Worm (Caenorhabditis elegans) whole organism, young adult: ENCODE results near the gene B0513.90.

Source experiments
- B0019.2 ChIP-seq: fragments of 200-800 bp; sonication (Bioruptor generic); conservative IDR thresholded peaks from 2 replicates; pipeline ENCODE4 v1.3.6; 2022; ENCODE audit warnings: missing genetic modification reagents, missing genetic modification characterization, missing compliant biosample characterization
- B0336.3 ChIP-seq: fragments of 200-800 bp; sonication (Bioruptor generic); IDR thresholded peaks from 2 replicates; pipeline ENCODE4 v1.3.6; 2022; ENCODE audit warnings: missing genetic modification characterization, missing compliant biosample characterization
- D2030.7 ChIP-seq: fragments of 200-800 bp; sonication (Bioruptor generic); IDR thresholded peaks from 2 replicates; pipeline ENCODE4 v1.3.6; 2022; ENCODE audit warnings: missing genetic modification reagents, missing genetic modification characterization, missing compliant biosample characterization
- F22D6.2 ChIP-seq: sonication (generic microtip); optimal IDR thresholded peaks from 2 replicates; lab custom pipeline; 2016; ENCODE audit warnings: mild to moderate bottlenecking, missing genetic modification characterization, missing compliant biosample characterization
- F33H1.4 ChIP-seq: fragments of 200-800 bp; sonication (Bioruptor generic); IDR thresholded peaks from 2 replicates; pipeline ENCODE4 v1.3.6; 2022; ENCODE audit warnings: missing genetic modification reagents, missing genetic modification characterization, missing compliant biosample characterization
- F39B2.1 ChIP-seq: fragments of 200-800 bp; sonication (Bioruptor generic); IDR thresholded peaks from 2 replicates; pipeline ENCODE4 v1.3.6; 2022; ENCODE audit warnings: missing genetic modification reagents, missing genetic modification characterization, missing compliant biosample characterization
- Y53F4B.3 ChIP-seq: fragments of 200-800 bp; sonication (Bioruptor generic); IDR thresholded peaks from 2 replicates; pipeline ENCODE4 v1.3.6; 2022; ENCODE audit warnings: missing genetic modification reagents, missing genetic modification characterization, missing compliant biosample characterization
- Y56A3A.18 ChIP-seq: fragments of 200-800 bp; sonication (Bioruptor generic); IDR thresholded peaks from 2 replicates; pipeline ENCODE4 v1.3.6; 2022; ENCODE audit warnings: missing genetic modification reagents, missing genetic modification characterization, missing compliant biosample characterization
- Y79H2A.3 ChIP-seq: fragments of 200-800 bp; sonication (Bioruptor generic); conservative IDR thresholded peaks from 2 replicates; pipeline ENCODE4 v1.3.6; 2022; ENCODE audit warnings: missing genetic modification reagents, missing genetic modification characterization, missing compliant biosample characterization
- ama-1 ChIP-seq, 3 experiments: fragments of 150-350 bp in 1 of 3; sonication (generic microtip) in 2 of 3; optimal IDR thresholded peaks; 2 replicates each; lab custom pipeline; 2014 to 2018; ENCODE audit warnings: missing biosample characterization in 2 of 3, missing genetic modification characterization in 2 of 3, missing genetic modification reagents in 2 of 3
- attf-6 ChIP-seq: fragments of 200-800 bp; sonication (Bioruptor generic); IDR thresholded peaks from 2 replicates; pipeline ENCODE4 v1.3.6; 2022; ENCODE audit warnings: missing genetic modification reagents, missing genetic modification characterization, missing compliant biosample characterization
- ccch-3 ChIP-seq: fragments of 200-800 bp; sonication (Bioruptor generic); optimal IDR thresholded peaks from 2 replicates; lab custom pipeline; 2018; ENCODE audit warnings: mild to moderate bottlenecking, missing genetic modification characterization, missing compliant biosample characterization
- cebp-1 ChIP-seq, 2 experiments: fragments of 200-800 bp in 1 of 2; sonication (Bioruptor generic) in 1 of 2; sonication (generic microtip) in 1 of 2; IDR thresholded peaks in 1 of 2; optimal IDR thresholded peaks in 1 of 2; 2 replicates each; pipeline versions ENCODE4 v1.3.6 to Lab custom; 2017 to 2022; ENCODE audit warnings: missing compliant biosample characterization in 2 of 2, missing genetic modification characterization in 2 of 2, mild to moderate bottlenecking in 1 of 2, missing genetic modification reagents in 1 of 2, moderate library complexity in 1 of 2
- cebp-2 ChIP-seq: fragments of 200-800 bp; sonication (Bioruptor generic); IDR thresholded peaks from 2 replicates; pipeline ENCODE4 v1.3.6; 2022; ENCODE audit warnings: missing genetic modification characterization, missing compliant biosample characterization
- ceh-40 ChIP-seq: fragments of 200-800 bp; sonication (Bioruptor generic); IDR thresholded peaks from 2 replicates; pipeline ENCODE4 v1.3.6; 2022; ENCODE audit warnings: missing genetic modification characterization, missing compliant biosample characterization
- ekl-4 ChIP-seq: fragments of 200-800 bp; sonication (Bioruptor generic); IDR thresholded peaks from 2 replicates; pipeline ENCODE4 v1.3.6; 2022; ENCODE audit warnings: missing genetic modification reagents, missing genetic modification characterization, missing compliant biosample characterization
- ets-4 ChIP-seq: fragments of 200-800 bp; sonication (Bioruptor generic); optimal IDR thresholded peaks from 2 replicates; lab custom pipeline; 2018; ENCODE audit warnings: mild to moderate bottlenecking, missing genetic modification characterization, missing compliant biosample characterization
- gei-17 ChIP-seq: fragments of 200-800 bp; sonication (Bioruptor generic); optimal IDR thresholded peaks from 2 replicates; lab custom pipeline; 2018; ENCODE audit warnings: mild to moderate bottlenecking, missing genetic modification characterization, missing compliant biosample characterization
- hlh-12 ChIP-seq: sonication (generic microtip); optimal IDR thresholded peaks from 2 replicates; lab custom pipeline; 2016; ENCODE audit warnings: missing genetic modification characterization, missing compliant biosample characterization
- hrde-1 ChIP-seq: sonication (generic microtip); optimal IDR thresholded peaks from 2 replicates; lab custom pipeline; 2016; ENCODE audit warnings: missing genetic modification characterization, mild to moderate bottlenecking, missing compliant biosample characterization, moderate library complexity, missing genotype, missing genetic modification reagents, borderline replicate concordance
- let-607 ChIP-seq, 2 experiments: fragments of 200-800 bp in 1 of 2; sonication (Bioruptor generic) in 1 of 2; sonication (generic microtip) in 1 of 2; optimal IDR thresholded peaks; 2 replicates each; lab custom pipeline; 2016 to 2018; ENCODE audit warnings: mild to moderate bottlenecking in 2 of 2, missing compliant biosample characterization in 2 of 2, missing genetic modification characterization in 2 of 2, moderate library complexity in 2 of 2, missing genotype in 1 of 2
- lir-1 ChIP-seq: fragments of 200-800 bp; sonication (Bioruptor generic); conservative IDR thresholded peaks from 2 replicates; pipeline ENCODE4 v1.3.6; 2022; ENCODE audit warnings: missing genetic modification reagents, missing genetic modification characterization, missing compliant biosample characterization
- lsl-1 ChIP-seq: fragments of 200-800 bp; sonication (Bioruptor generic); optimal IDR thresholded peaks from 2 replicates; lab custom pipeline; 2018; ENCODE audit warnings: mild to moderate bottlenecking, missing genetic modification characterization, moderate library complexity, missing compliant biosample characterization
- madf-10 ChIP-seq: sonication (generic microtip); optimal IDR thresholded peaks from 2 replicates; lab custom pipeline; 2016; ENCODE audit warnings: mild to moderate bottlenecking, missing genetic modification characterization, missing compliant biosample characterization
- madf-6 ChIP-seq: fragments of 200-800 bp; sonication (Bioruptor generic); IDR thresholded peaks from 2 replicates; pipeline ENCODE4 v1.3.6; 2022; ENCODE audit warnings: missing genetic modification reagents, missing genetic modification characterization, missing compliant biosample characterization
- mcd-1 ChIP-seq: fragments of 200-800 bp; sonication (Bioruptor generic); IDR thresholded peaks from 2 replicates; pipeline ENCODE4 v1.3.6; 2022; ENCODE audit warnings: missing genetic modification reagents, missing genetic modification characterization, missing compliant biosample characterization
- pbrm-1 ChIP-seq: fragments of 200-800 bp; sonication (Bioruptor generic); IDR thresholded peaks from 2 replicates; pipeline ENCODE4 v1.3.6; 2022; ENCODE audit warnings: missing genetic modification reagents, missing genetic modification characterization, missing compliant biosample characterization
- rcor-1 ChIP-seq: fragments of 200-800 bp; sonication (Bioruptor generic); IDR thresholded peaks from 2 replicates; pipeline ENCODE4 v1.3.6; 2022; ENCODE audit warnings: missing genetic modification reagents, missing genetic modification characterization, missing compliant biosample characterization
- rpc-1 ChIP-seq, 2 experiments: fragments of 150-350 bp in 1 of 2; sonication (generic microtip) in 1 of 2; optimal IDR thresholded peaks; 2 replicates each; lab custom pipeline; 2014 to 2018; ENCODE audit warnings: missing biosample characterization in 1 of 2, missing genetic modification characterization in 1 of 2, missing genetic modification reagents in 1 of 2, missing genotype in 1 of 2
- snpc-3.4 ChIP-seq: sonication (generic microtip); optimal IDR thresholded peaks from 2 replicates; lab custom pipeline; 2017; ENCODE audit warnings: missing genetic modification characterization, mild to moderate bottlenecking, missing compliant biosample characterization, antibody characterized with exemption, moderate library complexity, missing genotype, missing genetic modification reagents
- snpc-4 ChIP-seq, 5 experiments: fragments of 150-350 bp in 1 of 5; sonication (generic microtip) in 4 of 5; optimal IDR thresholded peaks; 2 replicates each; lab custom pipeline; 2014 to 2018; ENCODE audit warnings: missing genetic modification characterization in 5 of 5, missing biosample characterization in 3 of 5, antibody characterized with exemption in 2 of 5, mild to moderate bottlenecking in 2 of 5, missing compliant biosample characterization in 2 of 5, missing genotype in 2 of 5, moderate library complexity in 2 of 5, missing genetic modification reagents in 1 of 5
- somi-1 ChIP-seq: fragments of 200-800 bp; sonication (Bioruptor generic); optimal IDR thresholded peaks from 2 replicates; lab custom pipeline; 2018; ENCODE audit warnings: mild to moderate bottlenecking, missing genetic modification characterization, missing compliant biosample characterization
- sptf-2 ChIP-seq: fragments of 200-800 bp; sonication (Bioruptor generic); optimal IDR thresholded peaks from 2 replicates; lab custom pipeline; 2018; ENCODE audit warnings: mild to moderate bottlenecking, missing genetic modification characterization, missing compliant biosample characterization
- tbp1 ChIP-seq: fragments of 200-800 bp; sonication (Bioruptor generic); optimal IDR thresholded peaks from 2 replicates; lab custom pipeline; 2018; ENCODE audit warnings: mild to moderate bottlenecking, missing genetic modification characterization, missing compliant biosample characterization
- xnd-1 ChIP-seq: sonication (generic microtip); optimal IDR thresholded peaks from 2 replicates; lab custom pipeline; 2016; ENCODE audit warnings: missing genotype, missing genetic modification reagents, missing genetic modification characterization, missing compliant biosample characterization
- zfh-2 ChIP-seq: fragments of 200-800 bp; sonication (Bioruptor generic); conservative IDR thresholded peaks from 2 replicates; pipeline ENCODE4 v1.3.6; 2022; ENCODE audit warnings: missing genetic modification reagents, missing genetic modification characterization, missing compliant biosample characterization
- ztf-18 ChIP-seq: sonication (generic microtip); optimal IDR thresholded peaks from 2 replicates; lab custom pipeline; 2016; ENCODE audit warnings: missing genotype, mild to moderate bottlenecking, missing genetic modification characterization, missing compliant biosample characterization
- ztf-6 ChIP-seq: fragments of 200-800 bp; sonication (Bioruptor generic); IDR thresholded peaks from 2 replicates; pipeline ENCODE4 v1.3.6; 2022; ENCODE audit warnings: missing genetic modification reagents, missing genetic modification characterization, missing compliant biosample characterization

Gene B0513.90

ce11 chrIV:13878738-13879137, 11.9 kb downstream of the B0513.90 start:
- TF ChIP-seq rcor-1 (no peak), gei-17 (GFP tag; lab: Kevin White, UChicago) (no peak), F22D6.2 (tag; lab: Kevin White, UChicago) (no peak)

DNA sequence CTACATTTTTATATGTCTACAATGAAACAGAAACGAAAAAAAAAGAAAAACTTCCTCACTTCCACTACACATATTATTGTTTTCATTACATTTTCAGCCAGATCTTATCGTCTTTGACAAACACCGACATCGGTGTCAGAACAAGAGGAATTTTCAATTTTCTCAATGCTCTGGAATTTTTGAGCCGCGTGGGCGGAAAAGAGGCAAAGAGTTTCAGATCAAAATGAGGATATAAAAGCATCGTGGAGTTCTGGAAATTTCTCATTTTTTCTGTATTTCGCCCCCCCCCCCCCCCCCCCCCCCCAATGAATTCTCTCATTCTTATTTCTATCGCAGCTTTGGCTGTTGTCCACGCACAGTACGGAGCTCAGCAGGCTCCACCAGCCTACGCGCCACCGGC, 13.0 kb downstream of the B0513.90 start, which contains the start of gene B0513.4:
TSS of gene B0513.4 (plus strand) at position 301 of the 400 bp plus-strand sequence.
- TF ChIP-seq Y79H2A.3 (no peak), zfh-2 (GFP tag; lab: Robert Waterston, UW) (peak; percentile 69)

- TF ChIP-seq ztf-6 (GFP tag; lab: Robert Waterston, UW) = no peak
- peak; percentile 84 for TF ChIP-seq lsl-1 (GFP tag; lab: Kevin White, UChicago)
- TF ChIP-seq xnd-1 (tag; lab: Kevin White, UChicago) = peak; percentile 6
- peak; percentile 9 for TF ChIP-seq snpc-4 (GFP tag; optimal IDR thresholded peaks at IDR 0.05; lab: Kevin White, UChicago)
- TF ChIP-seq snpc-4 (tag; optimal IDR thresholded peaks at IDR 0.05; lab: Kevin White, UChicago) = peak in 2 of 4 experiments; percentile 30 to 72
- no peak for TF ChIP-seq ets-4
- TF ChIP-seq F33H1.4 (GFP tag; lab: Robert Waterston, UW) = peak; percentile 49
Observed at ce11 chrIV:13880370-13880769, 13.5 kb downstream of the B0513.90 start.

DNA sequence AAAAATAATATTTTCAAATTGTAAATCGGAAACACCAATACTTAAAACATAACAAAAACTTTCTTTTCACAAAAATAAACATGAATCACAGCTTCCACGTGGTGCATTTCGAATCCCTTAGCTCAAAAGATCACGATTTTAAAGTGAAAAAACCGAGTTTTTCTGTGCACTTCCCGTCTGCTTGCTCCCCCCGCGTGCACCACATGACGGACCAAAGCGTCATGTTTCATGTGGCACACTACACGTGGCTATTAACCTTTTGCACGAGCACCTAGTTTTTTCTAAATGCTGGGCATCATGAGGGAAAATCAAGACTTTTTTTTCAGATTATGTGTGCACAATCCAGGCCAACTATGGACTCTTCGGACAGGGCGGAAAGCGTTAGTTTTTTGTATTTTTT, 13.9 kb downstream of the B0513.90 start:
- peak; percentile 36 for TF ChIP-seq madf-10 (tag; lab: Kevin White, UChicago)
- TF ChIP-seq cebp-2 (GFP tag; lab: Robert Waterston, UW) = no peak
- no peak for TF ChIP-seq cebp-1 (GFP tag; IDR thresholded peaks at IDR 0.05; lab: Robert Waterston, UW)
- peak; percentile 39 for TF ChIP-seq cebp-1 (tag; optimal IDR thresholded peaks at IDR 0.05; lab: Kevin White, UChicago)
- TF ChIP-seq somi-1 (GFP tag; lab: Kevin White, UChicago) = peak; percentile 15

DNA sequence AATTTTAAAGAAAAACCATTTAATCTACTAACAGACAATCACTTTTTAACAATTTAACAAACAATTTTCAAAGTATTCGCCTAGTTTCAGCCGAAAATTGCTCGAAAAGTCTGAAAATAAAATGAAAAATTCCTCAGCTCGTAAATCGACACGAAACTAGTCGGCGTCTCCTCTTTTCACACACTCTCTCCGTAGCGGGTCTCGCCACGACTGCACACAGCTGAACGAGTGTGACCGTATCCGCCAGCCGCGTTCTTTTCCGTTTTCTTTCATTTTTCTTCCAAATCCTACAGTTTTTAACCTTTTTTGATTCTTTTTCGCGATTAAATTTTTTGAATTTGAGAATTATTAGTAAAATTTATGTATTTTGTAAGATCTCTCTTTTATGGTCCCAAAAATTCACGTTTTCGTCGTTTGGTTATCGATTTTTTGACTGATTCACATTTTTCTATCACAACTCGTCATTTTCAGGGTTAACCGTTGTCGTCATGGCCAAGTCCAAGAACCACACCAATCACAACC, 15.0 kb downstream of the B0513.90 start, which contains the start of gene rpl-29:
TSS of gene rpl-29 (plus strand) at position 472 of the 522 bp plus-strand sequence.
- TF ChIP-seq B0336.3 (GFP tag; lab: Robert Waterston, UW) (0 out of 2 replicates have a peak, but pooled peaks have one; percentile 35), madf-6 (GFP tag; lab: Robert Waterston, UW) (peak; percentile 94), lsl-1 (GFP tag; lab: Kevin White, UChicago) (peak; percentile 98), pbrm-1 (GFP tag; lab: Robert Waterston, UW) (peak; percentile 80), sptf-2 (GFP tag; lab: Kevin White, UChicago) (no peak), hrde-1 (no peak), F39B2.1 (no peak), attf-6 (GFP tag; lab: Robert Waterston, UW) (peak; percentile 97), xnd-1 (tag; lab: Kevin White, UChicago) (peak; percentile 79), snpc-3.4 (tag; lab: Kevin White, UChicago) (peak; percentile 89), rpc-1 (optimal IDR thresholded peaks at IDR 0.05; lab: Kevin White, UChicago) (no peak), rpc-1 (tag; optimal IDR thresholded peaks at IDR 0.05; lab: Kevin White, UChicago) (no peak), lir-1 (GFP tag; lab: Robert Waterston, UW) (peak; percentile 48; the same call in 1 of the 2 replicates), let-607 (tag; optimal IDR thresholded peaks at IDR 0.05; lab: Kevin White, UChicago) (peak; percentile 26 to 40), ama-1 (optimal IDR thresholded peaks at IDR 0.05; lab: Kevin White, UChicago) (peak; percentile 7), ama-1 (GFP tag; optimal IDR thresholded peaks at IDR 0.05; lab: Kevin White, UChicago) (no peak), Y56A3A.18 (GFP tag; lab: Robert Waterston, UW) (peak; percentile 52; the same call in 1 of the 2 replicates), mcd-1 (GFP tag; lab: Robert Waterston, UW) (peak; percentile 84), D2030.7 (peak; percentile 83), hlh-12 (tag; lab: Kevin White, UChicago) (no peak), Y53F4B.3 (no peak), B0019.2 (GFP tag; lab: Robert Waterston, UW) (peak; percentile 90), madf-10 (tag; lab: Kevin White, UChicago) (peak; percentile 94), ccch-3 (GFP tag; lab: Kevin White, UChicago) (no peak), ztf-18 (no peak), ceh-40 (GFP tag; lab: Robert Waterston, UW) (no peak), tbp1 (GFP tag; lab: Kevin White, UChicago) (peak; percentile 77), rcor-1 (peak; percentile 62), ekl-4 (peak; percentile 72)
